Worm (Caenorhabditis elegans) whole organism, early embryonic: ENCODE results near the gene sru-37.

Experiments used
- B0310.2 ChIP-seq: sonication (generic microtip); optimal IDR thresholded peaks from 2 replicates; lab custom pipeline; 2016; ENCODE audit warnings: mild to moderate bottlenecking, missing genetic modification characterization, missing compliant biosample characterization
- aly-1 ChIP-seq: sonication (generic microtip); optimal IDR thresholded peaks from 2 replicates; lab custom pipeline; 2016; ENCODE audit warnings: missing genetic modification characterization, missing compliant biosample characterization
- ama-1 ChIP-seq: fragments of 150-350 bp; optimal IDR thresholded peaks from 2 replicates; lab custom pipeline; 2014
- ceh-13 ChIP-seq: fragments of 200-800 bp; sonication (Bioruptor generic); optimal IDR thresholded peaks from 2 replicates; lab custom pipeline; 2018; ENCODE audit warnings: mild to moderate bottlenecking, missing genetic modification characterization, missing compliant biosample characterization
- hmg-4 ChIP-seq: fragments of 200-800 bp; sonication (Bioruptor generic); optimal IDR thresholded peaks from 2 replicates; lab custom pipeline; 2018; ENCODE audit warnings: mild to moderate bottlenecking, missing genetic modification characterization, missing compliant biosample characterization
- tbx-11 ChIP-seq: fragments of 200-800 bp; sonication (Bioruptor generic); IDR thresholded peaks from 2 replicates; pipeline ENCODE4 v1.3.6; 2022; ENCODE audit warnings: missing genetic modification characterization, missing compliant biosample characterization
- tbx-37 ChIP-seq: fragments of 200-800 bp; sonication (Bioruptor generic); conservative IDR thresholded peaks from 2 replicates; pipeline ENCODE4 v1.3.6; 2022; ENCODE audit warnings: missing genetic modification reagents, missing genetic modification characterization, missing compliant biosample characterization

DNA sequence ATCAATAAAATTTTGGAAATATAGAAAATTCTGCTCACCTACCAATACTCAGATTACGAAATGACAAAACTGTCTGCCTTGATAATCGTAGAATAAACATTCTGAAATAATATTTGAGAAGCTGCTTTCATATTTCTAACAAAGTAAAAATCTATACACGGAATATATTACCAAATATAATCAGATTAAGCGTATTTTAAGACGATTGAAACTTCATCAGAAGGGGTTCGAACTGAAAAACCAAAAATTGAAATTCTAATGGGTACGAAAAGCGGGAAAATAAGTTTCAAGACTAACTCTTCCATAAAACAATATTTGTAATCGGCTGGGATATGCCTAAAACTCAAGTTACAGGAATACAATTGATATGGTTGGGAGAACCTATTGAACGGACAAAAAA, 25.8 kb upstream of the sru-37 start, which contains the start of gene F46B6.4:
- TF ChIP-seq aly-1 (tag; lab: Kevin White, UChicago) (no peak), hmg-4 (GFP tag; lab: Kevin White, UChicago) (no peak), ama-1 (lab: Kevin White, UChicago) (no peak), tbx-11 (GFP tag; lab: Robert Waterston, UW) (no peak), ceh-13 (GFP tag; lab: Kevin White, UChicago) (no peak), B0310.2 (tag; lab: Kevin White, UChicago) (no peak), tbx-37 (no peak)
